Fruit fly (Drosophila melanogaster) whole organism, adult: ENCODE measurements around the gene Rpn11.

Experiments used
- CG11617 ChIP-seq: fragments of 200-800 bp; sonication (Bioruptor generic); optimal IDR thresholded peaks from 2 replicates; lab custom pipeline; 2017; ENCODE audit warnings: mild to moderate bottlenecking, missing biosample characterization, missing genetic modification reagents, missing genetic modification characterization
- CG12768 ChIP-seq: fragments of 200-800 bp; sonication (Bioruptor generic); optimal IDR thresholded peaks from 2 replicates; lab custom pipeline; 2017; ENCODE audit warnings: missing biosample characterization, missing genetic modification characterization, mild to moderate bottlenecking, moderate library complexity, missing genetic modification reagents
- CG1620 ChIP-seq: fragments of 200-800 bp; sonication (Bioruptor generic); optimal IDR thresholded peaks from 2 replicates; lab custom pipeline; 2016; ENCODE audit warnings: missing biosample characterization, missing genetic modification characterization
- Hr96 ChIP-seq: fragments of 200-800 bp; sonication (Bioruptor generic); optimal IDR thresholded peaks from 2 replicates; lab custom pipeline; 2016; ENCODE audit warnings: missing biosample characterization, missing genetic modification characterization
- cnc ChIP-seq, 2 experiments: fragments of >200 bp; optimal IDR thresholded peaks; 2 replicates each; lab custom pipeline; 2017

- TF ChIP-seq CG1620 (GFP tag; lab: Kevin White, UChicago) (no peak), CG12768 (no peak), Hr96 (GFP tag; lab: Kevin White, UChicago) (no peak), cnc (optimal IDR thresholded peaks at IDR 0.05; lab: Kevin White, UChicago) (no peak), CG11617 (GFP tag; lab: Kevin White, UChicago) (no peak)
These were observed 3.3 kb upstream of the Rpn11 start for dm6 chr2L:5062799-5063404.
